Worm (Caenorhabditis elegans) whole organism, L4 larva: ENCODE data around the gene ins-17.

ENCODE experiments used
- F10B5.3 ChIP-seq: sonication (generic microtip); optimal IDR thresholded peaks from 2 replicates; lab custom pipeline; 2016; ENCODE audit warnings: mild to moderate bottlenecking, missing genetic modification characterization, missing compliant biosample characterization
- F44E2.7 ChIP-seq: fragments of 200-800 bp; sonication (Bioruptor generic); IDR thresholded peaks from 2 replicates; pipeline ENCODE4 v2.1.2; 2022; ENCODE audit warnings: missing genetic modification characterization, missing compliant biosample characterization
- R02D3.7 ChIP-seq: fragments of 150-350 bp; sonication (generic microtip); optimal IDR thresholded peaks from 3 replicates; lab custom pipeline; 2014; ENCODE audit warnings: missing biosample characterization, missing genetic modification characterization
- T26A8.4 ChIP-seq: fragments of 200-800 bp; sonication (Bioruptor generic); IDR thresholded peaks from 2 replicates; pipeline ENCODE4 v1.3.6; 2022; ENCODE audit warnings: missing genetic modification characterization, missing compliant biosample characterization
- Y105C5A.15 ChIP-seq: fragments of 200-800 bp; sonication (Bioruptor generic); IDR thresholded peaks from 2 replicates; pipeline ENCODE4 v1.3.6; 2022; ENCODE audit warnings: missing genetic modification characterization, missing compliant biosample characterization
- ZK337.2 ChIP-seq: fragments of 200-800 bp; sonication (Bioruptor generic); IDR thresholded peaks from 2 replicates; pipeline ENCODE4 v1.3.6; 2022; ENCODE audit warnings: missing genetic modification reagents, missing genetic modification characterization, missing compliant biosample characterization
- aha-1 ChIP-seq: fragments of 150-350 bp; peaks from one replicate; lab custom pipeline; 2014; ENCODE audit warnings: missing biosample characterization, missing genetic modification characterization
- arid-1 ChIP-seq: fragments of 200-800 bp; sonication (Bioruptor generic); conservative IDR thresholded peaks from 2 replicates; pipeline ENCODE4 v1.3.6; 2022; ENCODE audit warnings: missing genetic modification reagents, missing genetic modification characterization, missing compliant biosample characterization
- ceh-32 ChIP-seq: sonication (generic microtip); optimal IDR thresholded peaks from 2 replicates; lab custom pipeline; 2016; ENCODE audit warnings: mild to moderate bottlenecking, missing genetic modification characterization, missing compliant biosample characterization; ENCODE audit not compliant: poor library complexity
- fkh-10 ChIP-seq: fragments of 150-350 bp; optimal IDR thresholded peaks from 2 replicates; lab custom pipeline; 2014; ENCODE audit warnings: missing biosample characterization, missing genetic modification reagents, missing genetic modification characterization
- gei-8 ChIP-seq: fragments of 200-800 bp; sonication (Bioruptor generic); optimal IDR thresholded peaks from 2 replicates; lab custom pipeline; 2018; ENCODE audit warnings: mild to moderate bottlenecking, missing genetic modification characterization, missing compliant biosample characterization
- hlh-11 ChIP-seq: fragments of 200-800 bp; sonication (Bioruptor generic); optimal IDR thresholded peaks from 2 replicates; lab custom pipeline; 2018; ENCODE audit warnings: mild to moderate bottlenecking, missing genetic modification characterization, missing compliant biosample characterization
- hlh-30 ChIP-seq: sonication (generic microtip); optimal IDR thresholded peaks from 2 replicates; lab custom pipeline; 2017; ENCODE audit warnings: antibody characterized with exemption, mild to moderate bottlenecking, missing genetic modification characterization, missing compliant biosample characterization; ENCODE audit not compliant: insufficient read depth
- lin-1 ChIP-seq: fragments of 200-800 bp; sonication (Bioruptor generic); IDR thresholded peaks from 2 replicates; pipeline ENCODE4 v1.3.6; 2022; ENCODE audit warnings: missing genetic modification reagents, missing genetic modification characterization, missing compliant biosample characterization
- lin-29 ChIP-seq: fragments of 200-800 bp; sonication (Bioruptor generic); IDR thresholded peaks from 2 replicates; pipeline ENCODE4 v1.3.6; 2022; ENCODE audit warnings: missing genetic modification reagents, missing genetic modification characterization, missing compliant biosample characterization
- mep-1 ChIP-seq: fragments of 150-350 bp; sonication (generic microtip); optimal IDR thresholded peaks from 3 replicates; lab custom pipeline; 2014; ENCODE audit warnings: missing biosample characterization, missing genetic modification characterization
- mes-2 ChIP-seq: sonication (generic microtip); optimal IDR thresholded peaks from 2 replicates; lab custom pipeline; 2016; ENCODE audit warnings: missing genotype, mild to moderate bottlenecking, missing genetic modification characterization, missing compliant biosample characterization; ENCODE audit not compliant: poor library complexity, severe bottlenecking
- nhr-41 ChIP-seq: fragments of 200-800 bp; sonication (Bioruptor generic); IDR thresholded peaks from 2 replicates; pipeline ENCODE4 v1.3.6; 2022; ENCODE audit warnings: missing genetic modification reagents, missing genetic modification characterization, missing compliant biosample characterization
- php-3 ChIP-seq: fragments of 200-800 bp; sonication (Bioruptor generic); IDR thresholded peaks from 2 replicates; pipeline ENCODE4 v1.3.6; 2022; ENCODE audit warnings: missing genetic modification reagents, missing genetic modification characterization, missing compliant biosample characterization
- rbr-2 ChIP-seq: sonication (generic microtip); optimal IDR thresholded peaks from 2 replicates; lab custom pipeline; 2016; ENCODE audit warnings: missing genotype, missing genetic modification characterization, missing compliant biosample characterization
- saeg-2 ChIP-seq: fragments of 200-800 bp; sonication (Bioruptor generic); IDR thresholded peaks from 2 replicates; pipeline ENCODE4 v1.3.6; 2022; ENCODE audit warnings: missing genetic modification reagents, missing genetic modification characterization, missing compliant biosample characterization
- set-16 ChIP-seq: fragments of 200-800 bp; sonication (Bioruptor generic); IDR thresholded peaks from 2 replicates; pipeline ENCODE4 v1.3.6; 2022; ENCODE audit warnings: missing genetic modification reagents, missing genetic modification characterization, missing compliant biosample characterization
- skn-1 ChIP-seq: fragments of 150-350 bp; optimal IDR thresholded peaks from 2 replicates; lab custom pipeline; 2014; ENCODE audit warnings: missing biosample characterization, missing genetic modification characterization
- snpc-1.2 ChIP-seq: fragments of 200-800 bp; sonication (Bioruptor generic); IDR thresholded peaks from 2 replicates; pipeline ENCODE4 v1.3.6; 2022; ENCODE audit warnings: missing genetic modification reagents, missing genetic modification characterization, missing compliant biosample characterization
- spr-1 ChIP-seq: sonication (generic microtip); optimal IDR thresholded peaks from 2 replicates; lab custom pipeline; 2016; ENCODE audit warnings: mild to moderate bottlenecking, missing genetic modification characterization, missing compliant biosample characterization
- spr-3 ChIP-seq: fragments of 200-800 bp; sonication (Bioruptor generic); optimal IDR thresholded peaks from 2 replicates; lab custom pipeline; 2018; ENCODE audit warnings: mild to moderate bottlenecking, missing genetic modification characterization, missing compliant biosample characterization
- tra-1 ChIP-seq: fragments of 200-800 bp; sonication (Bioruptor generic); IDR thresholded peaks from 2 replicates; pipeline ENCODE4 v1.3.6; 2022; ENCODE audit warnings: missing genetic modification reagents, missing genetic modification characterization, missing compliant biosample characterization
- zfp-3 ChIP-seq: fragments of 200-800 bp; sonication (Bioruptor generic); conservative IDR thresholded peaks from 2 replicates; pipeline ENCODE4 v1.3.6; 2022; ENCODE audit warnings: missing genetic modification reagents, missing genetic modification characterization, missing compliant biosample characterization
- zip-11 ChIP-seq: fragments of 200-800 bp; sonication (Bioruptor generic); IDR thresholded peaks from 2 replicates; pipeline ENCODE4 v1.3.6; 2022; ENCODE audit warnings: missing genetic modification characterization, missing compliant biosample characterization
- zip-2 ChIP-seq: fragments of 150-350 bp; optimal IDR thresholded peaks from 2 replicates; lab custom pipeline; 2014; ENCODE audit warnings: missing biosample characterization, missing genetic modification characterization
- ztf-11 ChIP-seq: fragments of 150-350 bp; optimal IDR thresholded peaks from 2 replicates; lab custom pipeline; 2014; ENCODE audit warnings: missing biosample characterization, missing genetic modification characterization

ins-17 gene

ce11 chrIII:4428797-4429196, 48.6 kb downstream of the ins-17 start (continued):
- TF ChIP-seq hlh-30 (tag; lab: Kevin White, UChicago) (no peak), snpc-1.2 (GFP tag; lab: Robert Waterston, UW) (no peak), spr-3 (GFP tag; lab: Kevin White, UChicago) (no peak), rbr-2 (tag; lab: Kevin White, UChicago) (no peak), saeg-2 (GFP tag; lab: Robert Waterston, UW) (no peak), zfp-3 (GFP tag; lab: Robert Waterston, UW) (0 out of 2 replicates have a peak, but pooled peaks have one; percentile 27), hlh-11 (tag; lab: Kevin White, UChicago) (peak; percentile 10), tra-1 (peak; percentile 32; the same call in 1 of the 2 replicates), F44E2.7 (peak; percentile 81; the same call in 1 of the 2 replicates), lin-29 (no peak), lin-1 (GFP tag; lab: Robert Waterston, UW) (peak; percentile 78; the same call in 1 of the 2 replicates), ztf-11 (tag; lab: Kevin White, UChicago) (no peak), set-16 (GFP tag; lab: Robert Waterston, UW) (no peak), nhr-41 (GFP tag; lab: Robert Waterston, UW) (no peak), zip-11 (GFP tag; lab: Robert Waterston, UW) (no peak), R02D3.7 (tag; lab: Kevin White, UChicago) (no peak), gei-8 (GFP tag; lab: Kevin White, UChicago) (no peak), T26A8.4 (GFP tag; lab: Robert Waterston, UW) (peak; percentile 59), mes-2 (peak; percentile 52), Y105C5A.15 (GFP tag; lab: Robert Waterston, UW) (0 out of 2 replicates have a peak, but pooled peaks have one; percentile 13), aha-1 (tag; lab: Kevin White, UChicago) (peak; percentile 63), arid-1 (GFP tag; lab: Robert Waterston, UW) (peak; percentile 80), mep-1 (tag; lab: Kevin White, UChicago) (no peak), spr-1 (tag; lab: Kevin White, UChicago) (peak; percentile 9), fkh-10 (no peak), ceh-32 (tag; lab: Kevin White, UChicago) (no peak), php-3 (GFP tag; lab: Robert Waterston, UW) (no peak), ZK337.2 (no peak), F10B5.3 (no peak), zip-2 (tag; lab: Kevin White, UChicago) (no peak), skn-1 (tag; lab: Kevin White, UChicago) (no peak)
